Worm (Caenorhabditis elegans) whole organism, late embryonic: ENCODE data around the gene F58G6.7.

ENCODE experiments used
- C08G9.2 ChIP-seq: sonication (generic microtip); optimal IDR thresholded peaks from 2 replicates; lab custom pipeline; 2016; ENCODE audit warnings: mild to moderate bottlenecking, missing genetic modification characterization, moderate library complexity, missing compliant biosample characterization
- ama-1 ChIP-seq: fragments of 150-350 bp; optimal IDR thresholded peaks from 2 replicates; lab custom pipeline; 2014
- ceh-14 ChIP-seq: sonication (generic microtip); optimal IDR thresholded peaks from 2 replicates; lab custom pipeline; 2016; ENCODE audit warnings: missing genotype, missing genetic modification characterization, missing compliant biosample characterization
- ceh-2 ChIP-seq: sonication (generic microtip); optimal IDR thresholded peaks from 2 replicates; lab custom pipeline; 2016; ENCODE audit warnings: missing genotype, missing genetic modification characterization, missing compliant biosample characterization
- ceh-22 ChIP-seq: sonication (generic microtip); optimal IDR thresholded peaks from 2 replicates; lab custom pipeline; 2017; ENCODE audit warnings: missing biosample characterization, missing genetic modification characterization
- ceh-24 ChIP-seq: sonication (generic microtip); optimal IDR thresholded peaks from 2 replicates; lab custom pipeline; 2016; ENCODE audit warnings: mild to moderate bottlenecking, missing genetic modification characterization, missing compliant biosample characterization
- ceh-31 ChIP-seq: sonication (generic microtip); optimal IDR thresholded peaks from 2 replicates; lab custom pipeline; 2016; ENCODE audit warnings: missing genetic modification characterization, missing compliant biosample characterization
- ceh-34 ChIP-seq: sonication (generic microtip); optimal IDR thresholded peaks from 2 replicates; lab custom pipeline; 2016; ENCODE audit warnings: mild to moderate bottlenecking, missing genetic modification characterization, missing compliant biosample characterization
- ceh-45 ChIP-seq: fragments of 200-800 bp; sonication (Bioruptor generic); IDR thresholded peaks from 2 replicates; pipeline ENCODE4 v1.3.6; 2022; ENCODE audit warnings: missing genetic modification reagents, missing genetic modification characterization, missing compliant biosample characterization
- elt-2 ChIP-seq: sonication (generic microtip); optimal IDR thresholded peaks from 2 replicates; lab custom pipeline; 2016; ENCODE audit warnings: missing genetic modification reagents, missing genetic modification characterization, missing compliant biosample characterization
- eyg-1 ChIP-seq: sonication (generic microtip); optimal IDR thresholded peaks from 2 replicates; lab custom pipeline; 2016; ENCODE audit warnings: missing genotype, missing genetic modification characterization, missing compliant biosample characterization
- fax-1 ChIP-seq: sonication (generic microtip); optimal IDR thresholded peaks from 2 replicates; lab custom pipeline; 2016; ENCODE audit warnings: missing genotype, missing genetic modification characterization, missing compliant biosample characterization
- gmeb-2 ChIP-seq: sonication (generic microtip); optimal IDR thresholded peaks from 2 replicates; lab custom pipeline; 2016; ENCODE audit warnings: missing genetic modification characterization, inconsistent platforms, missing compliant biosample characterization
- hlh-30 ChIP-seq: sonication (generic microtip); optimal IDR thresholded peaks from 2 replicates; lab custom pipeline; 2017; ENCODE audit warnings: antibody characterized with exemption, missing genetic modification characterization, missing compliant biosample characterization; ENCODE audit not compliant: insufficient read depth
- lim-6 ChIP-seq: sonication (generic microtip); optimal IDR thresholded peaks from 2 replicates; lab custom pipeline; 2016; ENCODE audit warnings: missing genetic modification characterization, missing compliant biosample characterization
- lin-11 ChIP-seq: fragments of 200-800 bp; sonication (Bioruptor generic); optimal IDR thresholded peaks from 2 replicates; lab custom pipeline; 2018; ENCODE audit warnings: mild to moderate bottlenecking, missing genetic modification characterization, missing compliant biosample characterization
- madf-2 ChIP-seq: sonication (generic microtip); optimal IDR thresholded peaks from 2 replicates; lab custom pipeline; 2017; ENCODE audit warnings: missing genetic modification characterization, missing compliant biosample characterization
- nhr-11 ChIP-seq: fragments of 150-350 bp; optimal IDR thresholded peaks from 2 replicates; lab custom pipeline; 2014; ENCODE audit warnings: missing biosample characterization, missing genetic modification characterization
- npax-4 ChIP-seq: sonication (generic microtip); optimal IDR thresholded peaks from 2 replicates; lab custom pipeline; 2016; ENCODE audit warnings: missing genetic modification characterization, missing compliant biosample characterization
- odd-2 ChIP-seq: sonication (generic microtip); optimal IDR thresholded peaks from 2 replicates; lab custom pipeline; 2017; ENCODE audit warnings: antibody characterized with exemption, mild to moderate bottlenecking, missing genetic modification characterization, missing compliant biosample characterization
- pag-3 ChIP-seq: sonication (generic microtip); optimal IDR thresholded peaks from 2 replicates; lab custom pipeline; 2016; ENCODE audit warnings: missing compliant biosample characterization, missing genetic modification characterization, borderline replicate concordance
- pat-9 ChIP-seq: fragments of 200-800 bp; sonication (Bioruptor generic); optimal IDR thresholded peaks from 2 replicates; lab custom pipeline; 2018; ENCODE audit warnings: mild to moderate bottlenecking, missing genetic modification characterization, moderate library complexity, missing compliant biosample characterization
- pax-1 ChIP-seq: fragments of 150-350 bp; optimal IDR thresholded peaks from 2 replicates; lab custom pipeline; 2014; ENCODE audit warnings: missing biosample characterization, missing genetic modification characterization
- pha-2 ChIP-seq: sonication (generic microtip); optimal IDR thresholded peaks from 2 replicates; lab custom pipeline; 2017; ENCODE audit warnings: mild to moderate bottlenecking, missing genetic modification characterization, missing compliant biosample characterization
- pha-4 ChIP-seq: fragments of 150-350 bp; optimal IDR thresholded peaks from 2 replicates; lab custom pipeline; 2018; ENCODE audit warnings: missing biosample characterization, missing genetic modification reagents, missing genetic modification characterization
- ref-2 ChIP-seq: sonication (generic microtip); optimal IDR thresholded peaks from 2 replicates; lab custom pipeline; 2016; ENCODE audit warnings: missing genetic modification characterization, missing compliant biosample characterization
- syd-9 ChIP-seq: sonication (generic microtip); optimal IDR thresholded peaks from 2 replicates; lab custom pipeline; 2016; ENCODE audit warnings: mild to moderate bottlenecking, missing genetic modification characterization, moderate library complexity, missing compliant biosample characterization
- tbx-7 ChIP-seq: sonication (generic microtip); optimal IDR thresholded peaks from 2 replicates; lab custom pipeline; 2016; ENCODE audit warnings: missing genotype, missing genetic modification characterization, missing compliant biosample characterization
- unc-3 ChIP-seq, 2 experiments: fragments of 200-800 bp in 1 of 2; sonication (Bioruptor generic) in 1 of 2; sonication (generic microtip) in 1 of 2; conservative IDR thresholded peaks in 1 of 2; optimal IDR thresholded peaks in 1 of 2; 2 replicates each; pipeline versions ENCODE4 v1.3.6 to Lab custom; 2016 to 2022; ENCODE audit warnings: missing compliant biosample characterization in 2 of 2, missing genetic modification characterization in 2 of 2, missing genetic modification reagents in 1 of 2
- unc-42 ChIP-seq: sonication (generic microtip); optimal IDR thresholded peaks from 2 replicates; lab custom pipeline; 2016; ENCODE audit warnings: missing genotype, missing genetic modification characterization, missing compliant biosample characterization
- unc-86 ChIP-seq: sonication (generic microtip); optimal IDR thresholded peaks from 2 replicates; lab custom pipeline; 2016; ENCODE audit warnings: missing genetic modification characterization, missing compliant biosample characterization
- zip-5 ChIP-seq: sonication (generic microtip); optimal IDR thresholded peaks from 2 replicates; lab custom pipeline; 2016; ENCODE audit warnings: missing genetic modification characterization, missing compliant biosample characterization
- ztf-16 ChIP-seq: sonication (generic microtip); optimal IDR thresholded peaks from 2 replicates; lab custom pipeline; 2017; ENCODE audit warnings: missing genetic modification characterization, missing compliant biosample characterization

F58G6.7 gene

ce11 chrIV:9624977-9625376 lies 29.1 kb upstream of the F58G6.7 start, which contains the start of gene W09C2.10:
Gene W09C2.10, minus strand, starts transcription at chrIV:9625077.
- no peak for TF ChIP-seq pha-2 (tag; lab: Kevin White, UChicago)
- TF ChIP-seq npax-4 (tag; lab: Kevin White, UChicago) = no peak
- TF ChIP-seq ceh-34 (tag; lab: Kevin White, UChicago) = no peak
- TF ChIP-seq lin-11 (tag; lab: Kevin White, UChicago) = no peak
- TF ChIP-seq ceh-14 (tag; lab: Kevin White, UChicago) = no peak
- no peak for TF ChIP-seq hlh-30 (tag; lab: Kevin White, UChicago)
- TF ChIP-seq ama-1 (lab: Kevin White, UChicago) = no peak
- TF ChIP-seq ztf-16 (tag; lab: Kevin White, UChicago) = no peak
- no peak for TF ChIP-seq ceh-22 (tag; lab: Kevin White, UChicago)
- TF ChIP-seq elt-2 (tag; lab: Kevin White, UChicago) = no peak

- TF ChIP-seq C08G9.2 (tag; lab: Kevin White, UChicago) (no peak), ceh-24 (tag; lab: Kevin White, UChicago) (no peak), syd-9 (tag; lab: Kevin White, UChicago) (no peak), lin-11 (tag; lab: Kevin White, UChicago) (no peak), pat-9 (tag; lab: Kevin White, UChicago) (no peak), odd-2 (no peak), npax-4 (tag; lab: Kevin White, UChicago) (no peak), pha-4 (tag; lab: Kevin White, UChicago) (no peak), ceh-34 (tag; lab: Kevin White, UChicago) (no peak), pax-1 (no peak)
- TF ChIP-seq, all 69 proteins: peak for 0
Measured at ce11 chrIV:9625829-9626228, 28.3 kb upstream of the F58G6.7 start.

- TF ChIP-seq madf-2 (tag; lab: Kevin White, UChicago) (no peak), fax-1 (tag; lab: Kevin White, UChicago) (no peak), lim-6 (tag; lab: Kevin White, UChicago) (no peak), ztf-16 (tag; lab: Kevin White, UChicago) (no peak), lin-11 (tag; lab: Kevin White, UChicago) (no peak), ceh-45 (GFP tag; lab: Robert Waterston, UW) (no peak), pat-9 (tag; lab: Kevin White, UChicago) (no peak), ceh-34 (tag; lab: Kevin White, UChicago) (no peak), nhr-11 (tag; lab: Kevin White, UChicago) (no peak), eyg-1 (tag; lab: Kevin White, UChicago) (no peak), pag-3 (tag; lab: Kevin White, UChicago) (no peak), unc-42 (tag; lab: Kevin White, UChicago) (no peak), ref-2 (tag; lab: Kevin White, UChicago) (no peak), npax-4 (tag; lab: Kevin White, UChicago) (no peak), ceh-31 (tag; lab: Kevin White, UChicago) (no peak), zip-5 (tag; lab: Kevin White, UChicago) (no peak), ama-1 (lab: Kevin White, UChicago) (no peak), tbx-7 (tag; lab: Kevin White, UChicago) (no peak), gmeb-2 (tag; lab: Kevin White, UChicago) (no peak)
Measured at ce11 chrIV:9627033-9627432, 27.1 kb upstream of the F58G6.7 start.

ce11 chrIV:9631579-9631978 lies 22.5 kb upstream of the F58G6.7 start:
- TF ChIP-seq unc-86 (tag; lab: Kevin White, UChicago) = no peak
- no peak for TF ChIP-seq ceh-34 (tag; lab: Kevin White, UChicago)
- TF ChIP-seq unc-3 (GFP tag; conservative IDR thresholded peaks at IDR 0.05; lab: Robert Waterston, UW) = no peak
- TF ChIP-seq unc-3 (tag; optimal IDR thresholded peaks at IDR 0.05; lab: Kevin White, UChicago) = no peak
- no peak for TF ChIP-seq lim-6 (tag; lab: Kevin White, UChicago)
- no peak for TF ChIP-seq ceh-2
